Fruit fly (Drosophila melanogaster) whole organism, embryonic: Measurements from ENCODE around the gene PH4alphaEFB.

Experiments
- Atf6 ChIP-seq: fragments of 200-800 bp; sonication (Bioruptor generic); IDR thresholded peaks from 2 replicates; pipeline ENCODE4 v1.3.6; 2022; ENCODE audit warnings: missing biosample characterization, missing genetic modification characterization
- CG10959 ChIP-seq: fragments of 200-800 bp; sonication (Bioruptor generic); IDR thresholded peaks from 2 replicates; pipeline ENCODE4 v1.3.6; 2022; ENCODE audit warnings: missing biosample characterization, missing genetic modification characterization
- CG12071 ChIP-seq: fragments of 200-800 bp; sonication (Bioruptor generic); optimal IDR thresholded peaks from 3 replicates; lab custom pipeline; 2018; ENCODE audit warnings: missing biosample characterization, mild to moderate bottlenecking, missing genetic modification characterization
- CG12299 ChIP-seq: fragments of 200-800 bp; sonication (Bioruptor generic); optimal IDR thresholded peaks from 2 replicates; lab custom pipeline; 2018; ENCODE audit warnings: missing biosample characterization, mild to moderate bottlenecking, missing genetic modification characterization
- CG12942 ChIP-seq: fragments of 200-800 bp; sonication (Bioruptor generic); optimal IDR thresholded peaks from 3 replicates; lab custom pipeline; 2016; ENCODE audit warnings: missing biosample characterization, missing genetic modification characterization
- CG13287 ChIP-seq: fragments of 200-800 bp; sonication (Bioruptor generic); IDR thresholded peaks from 2 replicates; pipeline ENCODE4 v1.3.6; 2022; ENCODE audit warnings: missing biosample characterization, missing genetic modification characterization; ENCODE audit not compliant: partially characterized antibody
- CG13624 ChIP-seq: fragments of 200-800 bp; sonication (Bioruptor generic); optimal IDR thresholded peaks from 2 replicates; lab custom pipeline; 2016; ENCODE audit warnings: missing biosample characterization, missing genetic modification characterization
- CG14710 ChIP-seq: fragments of 200-800 bp; sonication (Bioruptor generic); optimal IDR thresholded peaks from 3 replicates; lab custom pipeline; 2019; ENCODE audit warnings: missing biosample characterization, mild to moderate bottlenecking, missing genetic modification characterization, moderate library complexity
- CG15601 ChIP-seq: fragments of 200-800 bp; sonication (Bioruptor generic); optimal IDR thresholded peaks from 3 replicates; lab custom pipeline; 2019; ENCODE audit warnings: missing biosample characterization, mild to moderate bottlenecking, missing genetic modification characterization, moderate library complexity
- CG1603 ChIP-seq: fragments of 200-800 bp; sonication (Bioruptor generic); optimal IDR thresholded peaks from 2 replicates; lab custom pipeline; 2019; ENCODE audit warnings: missing biosample characterization, mild to moderate bottlenecking, missing genetic modification characterization, moderate library complexity
- CG17328 ChIP-seq: fragments of 200-800 bp; sonication (Bioruptor generic); IDR thresholded peaks from 2 replicates; pipeline ENCODE4 v1.3.6; 2022; ENCODE audit warnings: missing biosample characterization, missing genetic modification characterization
- CG17385 ChIP-seq: fragments of 200-800 bp; sonication (Bioruptor generic); optimal IDR thresholded peaks from 3 replicates; lab custom pipeline; 2018; ENCODE audit warnings: missing biosample characterization, mild to moderate bottlenecking, missing genetic modification characterization
- CG17912 ChIP-seq: fragments of 200-800 bp; sonication (Bioruptor generic); optimal IDR thresholded peaks from 2 replicates; lab custom pipeline; 2018; ENCODE audit warnings: missing biosample characterization, mild to moderate bottlenecking, missing genetic modification characterization
- CG2116 ChIP-seq: fragments of 200-800 bp; sonication (Bioruptor generic); optimal IDR thresholded peaks from 3 replicates; lab custom pipeline; 2018; ENCODE audit warnings: missing biosample characterization, mild to moderate bottlenecking, missing genetic modification characterization
- CG2889 ChIP-seq: fragments of 200-800 bp; sonication (Bioruptor generic); IDR thresholded peaks from 3 replicates; pipeline ENCODE4 v1.3.6; 2022; ENCODE audit warnings: missing biosample characterization, missing genetic modification characterization
- CG3281 ChIP-seq: fragments of 200-800 bp; sonication (Bioruptor generic); optimal IDR thresholded peaks from 3 replicates; lab custom pipeline; 2017; ENCODE audit warnings: missing biosample characterization, mild to moderate bottlenecking, missing genetic modification characterization
- CG33557 ChIP-seq: fragments of 200-800 bp; sonication (Bioruptor generic); optimal IDR thresholded peaks from 2 replicates; lab custom pipeline; 2019; ENCODE audit warnings: missing biosample characterization, mild to moderate bottlenecking, missing genetic modification characterization, moderate library complexity
- CG5180 ChIP-seq: fragments of 200-800 bp; sonication (Bioruptor generic); optimal IDR thresholded peaks from 3 replicates; lab custom pipeline; 2017; ENCODE audit warnings: missing biosample characterization, missing genetic modification characterization, mild to moderate bottlenecking, moderate library complexity, missing genetic modification reagents
- CG6654 ChIP-seq: fragments of 200-800 bp; sonication (Bioruptor generic); optimal IDR thresholded peaks from 2 replicates; lab custom pipeline; 2017; ENCODE audit warnings: missing biosample characterization, mild to moderate bottlenecking, missing genetic modification characterization
- CG7786 ChIP-seq: fragments of 200-800 bp; sonication (Bioruptor generic); optimal IDR thresholded peaks from 2 replicates; lab custom pipeline; 2016; ENCODE audit warnings: missing biosample characterization, missing genetic modification characterization
- Fer1 ChIP-seq: fragments of 200-800 bp; sonication (Bioruptor generic); optimal IDR thresholded peaks from 2 replicates; lab custom pipeline; 2017; ENCODE audit warnings: missing biosample characterization, mild to moderate bottlenecking, missing genetic modification characterization
- Gug ChIP-seq: fragments of 200-800 bp; sonication (Bioruptor generic); IDR thresholded peaks from 4 replicates; pipeline ENCODE4 v1.3.6; 2022; ENCODE audit warnings: missing biosample characterization, missing genetic modification characterization
- Hand ChIP-seq: fragments of 200-800 bp; sonication (Bioruptor generic); optimal IDR thresholded peaks from 2 replicates; lab custom pipeline; 2017; ENCODE audit warnings: mild to moderate bottlenecking, missing biosample characterization, missing genetic modification reagents, missing genetic modification characterization
- HmgD ChIP-seq: fragments of 200-800 bp; sonication (Bioruptor generic); optimal IDR thresholded peaks from 3 replicates; lab custom pipeline; 2016; ENCODE audit warnings: missing biosample characterization, missing genetic modification characterization
- Med ChIP-seq: fragments of 200-800 bp; sonication (Bioruptor generic); peaks from one replicate; lab custom pipeline; 2016; ENCODE audit warnings: missing biosample characterization, missing genetic modification characterization, mild to moderate bottlenecking, inconsistent platforms, moderate library complexity
- NC2α ChIP-seq: fragments of 200-800 bp; sonication (Bioruptor generic); optimal IDR thresholded peaks from 2 replicates; lab custom pipeline; 2016; ENCODE audit warnings: missing biosample characterization, missing genetic modification characterization
- ab ChIP-seq: fragments of 200-800 bp; sonication (Bioruptor generic); optimal IDR thresholded peaks from 2 replicates; lab custom pipeline; 2016; ENCODE audit warnings: missing biosample characterization, missing genetic modification characterization
- az2 ChIP-seq: fragments of 200-800 bp; sonication (Bioruptor generic); optimal IDR thresholded peaks from 3 replicates; lab custom pipeline; 2016; ENCODE audit warnings: missing biosample characterization, missing genetic modification characterization
- bcd ChIP-seq: fragments of 200-800 bp; sonication (Bioruptor generic); optimal IDR thresholded peaks from 2 replicates; lab custom pipeline; 2017; ENCODE audit warnings: missing biosample characterization, mild to moderate bottlenecking, missing genetic modification characterization
- bigmax ChIP-seq: fragments of 200-800 bp; sonication (Bioruptor generic); optimal IDR thresholded peaks from 2 replicates; lab custom pipeline; 2018; ENCODE audit warnings: missing biosample characterization, mild to moderate bottlenecking, missing genetic modification characterization
- btn ChIP-seq: fragments of 200-800 bp; sonication (Bioruptor generic); optimal IDR thresholded peaks from 2 replicates; lab custom pipeline; 2016; ENCODE audit warnings: missing biosample characterization, missing genetic modification characterization
- caup ChIP-seq: fragments of 200-800 bp; sonication (Bioruptor generic); optimal IDR thresholded peaks from 3 replicates; lab custom pipeline; 2017; ENCODE audit warnings: missing biosample characterization, mild to moderate bottlenecking, missing genetic modification characterization, moderate library complexity; ENCODE audit not compliant: severe bottlenecking
- chn ChIP-seq: fragments of 200-800 bp; sonication (Bioruptor generic); optimal IDR thresholded peaks from 2 replicates; lab custom pipeline; 2016; ENCODE audit warnings: missing biosample characterization, missing genetic modification characterization
- da ChIP-seq: fragments of 200-800 bp; sonication (Bioruptor generic); optimal IDR thresholded peaks from 2 replicates; lab custom pipeline; 2016; ENCODE audit warnings: missing biosample characterization, missing genetic modification characterization
- dysf ChIP-seq: fragments of 200-800 bp; sonication (Bioruptor generic); IDR thresholded peaks from 3 replicates; pipeline ENCODE4 v1.3.6; 2022; ENCODE audit warnings: missing biosample characterization, missing genetic modification characterization
- gt ChIP-seq: fragments of 200-800 bp; sonication (Bioruptor generic); IDR thresholded peaks from 2 replicates; pipeline ENCODE4 v1.3.6; 2022; ENCODE audit warnings: missing biosample characterization, missing genetic modification characterization
- ham ChIP-seq: fragments of 200-800 bp; sonication (Bioruptor generic); IDR thresholded peaks from 2 replicates; pipeline ENCODE4 v1.3.6; 2022; ENCODE audit warnings: missing biosample characterization, missing genetic modification characterization
- hth ChIP-seq: fragments of >200 bp; optimal IDR thresholded peaks from 2 replicates; lab custom pipeline; 2017; ENCODE audit warnings: inconsistent platforms
- ind ChIP-seq: fragments of 200-800 bp; sonication (Bioruptor generic); optimal IDR thresholded peaks from 3 replicates; lab custom pipeline; 2016; ENCODE audit warnings: missing biosample characterization, missing genetic modification characterization
- maf-S ChIP-seq: fragments of 200-800 bp; sonication (Bioruptor generic); optimal IDR thresholded peaks from 2 replicates; lab custom pipeline; 2016; ENCODE audit warnings: missing biosample characterization, missing genetic modification characterization
- odd ChIP-seq: fragments of 200-800 bp; sonication (Bioruptor generic); optimal IDR thresholded peaks from 2 replicates; lab custom pipeline; 2017; ENCODE audit warnings: missing biosample characterization, mild to moderate bottlenecking, missing genetic modification characterization
- sens ChIP-seq: fragments of 200-800 bp; sonication (Bioruptor generic); peaks from one replicate; lab custom pipeline; 2016; ENCODE audit warnings: missing biosample characterization, missing genetic modification characterization
- seq ChIP-seq: fragments of 200-800 bp; sonication (Bioruptor generic); IDR thresholded peaks from 2 replicates; pipeline ENCODE4 v1.3.6; 2022; ENCODE audit warnings: missing biosample characterization, missing genetic modification characterization
- shn ChIP-seq: fragments of 200-800 bp; sonication (Bioruptor generic); optimal IDR thresholded peaks from 3 replicates; lab custom pipeline; 2016; ENCODE audit warnings: missing biosample characterization, missing genetic modification characterization
- tgo ChIP-seq: fragments of 200-800 bp; sonication (Bioruptor generic); IDR thresholded peaks from 3 replicates; pipeline ENCODE4 v1.3.6; 2022; ENCODE audit warnings: missing biosample characterization, missing genetic modification characterization
- tx ChIP-seq: fragments of 200-800 bp; sonication (Bioruptor generic); optimal IDR thresholded peaks from 2 replicates; lab custom pipeline; 2016; ENCODE audit warnings: missing biosample characterization, missing genetic modification characterization
- unc-4 ChIP-seq: fragments of 200-800 bp; sonication (Bioruptor generic); IDR thresholded peaks from 2 replicates; pipeline ENCODE4 v1.3.6; 2022; ENCODE audit warnings: missing biosample characterization, missing genetic modification characterization; ENCODE audit not compliant: partially characterized antibody
- unpg ChIP-seq: fragments of 200-800 bp; sonication (Bioruptor generic); optimal IDR thresholded peaks from 3 replicates; lab custom pipeline; 2018; ENCODE audit warnings: missing biosample characterization, mild to moderate bottlenecking, missing genetic modification characterization, moderate library complexity
- vfl ChIP-seq: fragments of 200-800 bp; sonication (Bioruptor generic); optimal IDR thresholded peaks from 2 replicates; lab custom pipeline; 2016; ENCODE audit warnings: missing biosample characterization, missing genetic modification characterization
- wek ChIP-seq: fragments of 200-800 bp; sonication (Bioruptor generic); optimal IDR thresholded peaks from 3 replicates; lab custom pipeline; 2018; ENCODE audit warnings: missing biosample characterization, mild to moderate bottlenecking, missing genetic modification characterization, moderate library complexity
- wor ChIP-seq: fragments of 200-800 bp; sonication (Bioruptor generic); IDR thresholded peaks from 2 replicates; pipeline ENCODE4 v1.3.6; 2022; ENCODE audit warnings: missing biosample characterization, missing genetic modification characterization

PH4alphaEFB gene

dm6 chr3R:30450224-30450623, 15.6 kb upstream of the PH4alphaEFB start (continued):
- TF ChIP-seq CG6654 (GFP tag; lab: Kevin White, UChicago) (peak; percentile 22), ind (no peak), CG2116 (GFP tag; lab: Kevin White, UChicago) (peak; percentile 55), CG17912 (GFP tag; lab: Kevin White, UChicago) (peak; percentile 30), wek (peak; percentile 83), Atf6 (GFP tag; lab: Robert Waterston, UW) (peak; percentile 30; the same call in 1 of the 2 replicates), CG1603 (tag; lab: Kevin White, UChicago) (peak; percentile 59), HmgD (GFP tag; lab: Kevin White, UChicago) (no peak), unc-4 (0 out of 2 replicates have a peak, but pooled peaks have one; percentile 12), CG12071 (GFP tag; lab: Kevin White, UChicago) (peak; percentile 88), CG17385 (GFP tag; lab: Kevin White, UChicago) (peak; percentile 70), NC2α (GFP tag; lab: Kevin White, UChicago) (peak; percentile 76), bigmax (GFP tag; lab: Kevin White, UChicago) (peak; percentile 48), Med (GFP tag; lab: Kevin White, UChicago) (peak; percentile 98), CG12942 (GFP tag; lab: Kevin White, UChicago) (peak; percentile 79), bcd (GFP tag; lab: Kevin White, UChicago) (peak; percentile 78), da (GFP tag; lab: Kevin White, UChicago) (peak; percentile 64), vfl (peak; percentile 49), dysf (GFP tag; lab: Robert Waterston, UW) (peak; percentile 45; the same call in 1 of the 3 replicates), wor (GFP tag; lab: Robert Waterston, UW) (peak; percentile 31; the same call in 1 of the 2 replicates), sens (GFP tag; lab: Kevin White, UChicago) (peak; percentile 98), CG12299 (no peak), hth (no peak), CG15601 (tag; lab: Kevin White, UChicago) (no peak), odd (GFP tag; lab: Kevin White, UChicago) (peak; percentile 73), CG13287 (peak; percentile 31), CG5180 (peak; percentile 26), CG13624 (GFP tag; lab: Kevin White, UChicago) (peak; percentile 63), seq (GFP tag; lab: Robert Waterston, UW) (peak; percentile 90), maf-S (GFP tag; lab: Kevin White, UChicago) (peak; percentile 82), caup (GFP tag; lab: Kevin White, UChicago) (peak; percentile 89), CG17328 (GFP tag; lab: Robert Waterston, UW) (peak; percentile 70), btn (GFP tag; lab: Kevin White, UChicago) (peak; percentile 74), Gug (GFP tag; lab: Robert Waterston, UW) (peak; percentile 21; the same call in 1 of the 4 replicates), unpg (GFP tag; lab: Kevin White, UChicago) (peak; percentile 70), tx (GFP tag; lab: Kevin White, UChicago) (peak; percentile 59), tgo (GFP tag; lab: Robert Waterston, UW) (peak; percentile 56; the same call in 2 of the 3 replicates), ham (GFP tag; lab: Robert Waterston, UW) (peak; percentile 70; the same call in 1 of the 2 replicates), CG10959 (GFP tag; lab: Robert Waterston, UW) (peak; percentile 67), chn (GFP tag; lab: Kevin White, UChicago) (peak; percentile 33), gt (GFP tag; lab: Robert Waterston, UW) (no peak), CG3281 (GFP tag; lab: Kevin White, UChicago) (peak; percentile 80), CG14710 (tag; lab: Kevin White, UChicago) (no peak), shn (GFP tag; lab: Kevin White, UChicago) (peak; percentile 39), CG2889 (GFP tag; lab: Robert Waterston, UW) (no peak), Hand (GFP tag; lab: Kevin White, UChicago) (peak; percentile 40), CG7786 (GFP tag; lab: Kevin White, UChicago) (peak; percentile 77), CG33557 (GFP tag; lab: Kevin White, UChicago) (peak; percentile 78), ab (no peak), az2 (peak; percentile 45), Fer1 (peak; percentile 83)
